Fruit fly (Drosophila melanogaster): ENCODE data around the gene CG13310.

Gene CG13310

dm6 chr3L:8826038-8826437 lies 25.7 kb upstream of the CG13310 start (continued):
- TF ChIP-seq CG1024 (GFP tag; IDR thresholded peaks at IDR 0.05) (no peak), hth (optimal IDR thresholded peaks at IDR 0.05) (no peak), CG15514 (GFP tag; optimal IDR thresholded peaks at IDR 0.05) (no peak), CG17802 (tag; optimal IDR thresholded peaks at IDR 0.05) (peak; percentile 13), CG8765 (GFP tag; IDR thresholded peaks at IDR 0.05) (no peak), CG10321 (GFP tag; IDR thresholded peaks at IDR 0.05) (no peak), CG6791 (GFP tag; IDR thresholded peaks at IDR 0.05; ENCODE audit: partially characterized antibody) (0 out of 3 replicates have a peak, but pooled peaks have one; percentile 31), Side (GFP tag; optimal IDR thresholded peaks at IDR 0.05) (no peak), Ptx1 (GFP tag; IDR thresholded peaks at IDR 0.05) (no peak), mld (GFP tag; IDR thresholded peaks at IDR 0.05; ENCODE audit: partially characterized antibody) (no peak), fru (optimal IDR thresholded peaks at IDR 0.05) (no peak), ci (GFP tag; IDR thresholded peaks at IDR 0.05) (peak; percentile 22; the same call in 1 of the 3 replicates), CG1602 (GFP tag; optimal IDR thresholded peaks at IDR 0.05) (no peak), CG2889 (GFP tag; IDR thresholded peaks at IDR 0.05) (no peak), CG17612 (GFP tag; IDR thresholded peaks at IDR 0.05) (no peak), lola (GFP tag; optimal IDR thresholded peaks at IDR 0.05) (no peak), sr (GFP tag; IDR thresholded peaks at IDR 0.05) (no peak), grau (tag; optimal IDR thresholded peaks at IDR 0.05) (no peak), Bgb (GFP tag; IDR thresholded peaks at IDR 0.05; ENCODE audit: partially characterized antibody) (no peak), ac (GFP tag; optimal IDR thresholded peaks at IDR 0.05) (no peak), Myb (GFP tag; optimal IDR thresholded peaks at IDR 0.05) (no peak), dysf (GFP tag; IDR thresholded peaks at IDR 0.05) (no peak), CG10431 (GFP tag; optimal IDR thresholded peaks at IDR 0.05) (no peak), CG4820 (GFP tag; optimal IDR thresholded peaks at IDR 0.05) (no peak), run (tag; optimal IDR thresholded peaks at IDR 0.05) (no peak), CG12219 (GFP tag; optimal IDR thresholded peaks at IDR 0.05) (no peak), eve (GFP tag; optimal IDR thresholded peaks at IDR 0.05) (no peak), Mes4 (GFP tag; optimal IDR thresholded peaks at IDR 0.05) (no peak), CG15269 (tag; optimal IDR thresholded peaks at IDR 0.05) (no peak), CG12299 (tag; optimal IDR thresholded peaks at IDR 0.05) (no peak), HHEX (GFP tag; optimal IDR thresholded peaks at IDR 0.05) (no peak)

dm6 chr3L:8825560-8825959 lies 25.2 kb upstream of the CG13310 start:
- TF ChIP-seq schlank (tag; optimal IDR thresholded peaks at IDR 0.05) (no peak), HLH54F (GFP tag; optimal IDR thresholded peaks at IDR 0.05) (no peak), br (optimal IDR thresholded peaks at IDR 0.05) (no peak), HLHmδ (GFP tag; optimal IDR thresholded peaks at IDR 0.05) (no peak), CG2129 (GFP tag; IDR thresholded peaks at IDR 0.05; ENCODE audit: partially characterized antibody) (no peak), Spps (tag; optimal IDR thresholded peaks at IDR 0.05) (no peak), h (optimal IDR thresholded peaks at IDR 0.05) (no peak), B-H1 (GFP tag; IDR thresholded peaks at IDR 0.05) (no peak), CG8944 (GFP tag; optimal IDR thresholded peaks at IDR 0.05) (no peak), Tbp (GFP tag; optimal IDR thresholded peaks at IDR 0.05) (no peak), CG6791 (GFP tag; IDR thresholded peaks at IDR 0.05; ENCODE audit: partially characterized antibody) (no peak), CG7839 (tag; optimal IDR thresholded peaks at IDR 0.05) (no peak), Sin3A (optimal IDR thresholded peaks at IDR 0.05) (no peak), Poxn (GFP tag; IDR thresholded peaks at IDR 0.05) (no peak), eve (GFP tag; optimal IDR thresholded peaks at IDR 0.05) (peak in 1 of 2 experiments; percentile 47), Med (GFP tag) (peak; percentile 31), sqz (GFP tag; optimal IDR thresholded peaks at IDR 0.05) (peak; percentile 9), corto (GFP tag; optimal IDR thresholded peaks at IDR 0.05) (peak; percentile 41), CG8478 (optimal IDR thresholded peaks at IDR 0.05) (no peak), CG30020 (tag; optimal IDR thresholded peaks at IDR 0.05) (no peak), CG7271 (tag; optimal IDR thresholded peaks at IDR 0.05) (no peak), CG18262 (tag; optimal IDR thresholded peaks at IDR 0.05) (no peak), MTF-1 (GFP tag; optimal IDR thresholded peaks at IDR 0.05; ENCODE audit: borderline replicate concordance) (no peak), CG11398 (GFP tag; optimal IDR thresholded peaks at IDR 0.05) (no peak), mirr (GFP tag; optimal IDR thresholded peaks at IDR 0.05) (no peak), Camta (GFP tag; optimal IDR thresholded peaks at IDR 0.05) (no peak)

Measured in whole organism, embryonic.